Fruit fly (Drosophila melanogaster) whole organism, wandering third instar larva: ENCODE results near the gene CG8861.

Experiments
- Abd-B ChIP-seq: fragments of >200 bp; optimal IDR thresholded peaks from 2 replicates; lab custom pipeline; 2017; ENCODE audit warnings: missing biosample characterization, missing genetic modification characterization
- CG9705 ChIP-seq: fragments of 200-800 bp; sonication (Bioruptor generic); optimal IDR thresholded peaks from 2 replicates; lab custom pipeline; 2018; ENCODE audit warnings: missing biosample characterization, mild to moderate bottlenecking, missing genetic modification characterization
- Hr83 ChIP-seq: fragments of 200-300 bp; sonication (Bioruptor generic); optimal IDR thresholded peaks from 2 replicates; lab custom pipeline; 2016; ENCODE audit warnings: missing biosample characterization, mild to moderate bottlenecking, missing genetic modification characterization, moderate library complexity; ENCODE audit not compliant: poor library complexity, severe bottlenecking
- Mio ChIP-seq: sonication (Bioruptor generic); optimal IDR thresholded peaks from 2 replicates; lab custom pipeline; 2016; ENCODE audit warnings: missing biosample characterization, missing genetic modification characterization
- OdsH ChIP-seq: fragments of 200-800 bp; sonication (Bioruptor generic); optimal IDR thresholded peaks from 2 replicates; lab custom pipeline; 2016; ENCODE audit warnings: missing biosample characterization, mild to moderate bottlenecking, missing genetic modification characterization
- ey ChIP-seq: fragments of 200-800 bp; sonication (Bioruptor generic); optimal IDR thresholded peaks from 2 replicates; lab custom pipeline; 2016; ENCODE audit warnings: missing biosample characterization, missing genetic modification characterization
- fru ChIP-seq: fragments of 200-800 bp; sonication (Bioruptor generic); optimal IDR thresholded peaks from 3 replicates; lab custom pipeline; 2016; ENCODE audit warnings: missing biosample characterization, mild to moderate bottlenecking, missing genetic modification characterization
- jim ChIP-seq: fragments of 175-275, 200-325 bp; sonication (Bioruptor generic); optimal IDR thresholded peaks from 2 replicates; lab custom pipeline; 2016; ENCODE audit warnings: missing biosample characterization, mild to moderate bottlenecking, missing genetic modification characterization
- lola ChIP-seq: fragments of >200 bp; optimal IDR thresholded peaks from 2 replicates; lab custom pipeline; 2017; ENCODE audit warnings: missing biosample characterization, missing genetic modification characterization
- pan ChIP-seq: fragments of >200 bp; optimal IDR thresholded peaks from 2 replicates; lab custom pipeline; 2017
- psq ChIP-seq: fragments of 200-800 bp; sonication (Bioruptor generic); optimal IDR thresholded peaks from 3 replicates; lab custom pipeline; 2017; ENCODE audit warnings: missing biosample characterization, mild to moderate bottlenecking, missing genetic modification characterization, moderate library complexity

DNA sequence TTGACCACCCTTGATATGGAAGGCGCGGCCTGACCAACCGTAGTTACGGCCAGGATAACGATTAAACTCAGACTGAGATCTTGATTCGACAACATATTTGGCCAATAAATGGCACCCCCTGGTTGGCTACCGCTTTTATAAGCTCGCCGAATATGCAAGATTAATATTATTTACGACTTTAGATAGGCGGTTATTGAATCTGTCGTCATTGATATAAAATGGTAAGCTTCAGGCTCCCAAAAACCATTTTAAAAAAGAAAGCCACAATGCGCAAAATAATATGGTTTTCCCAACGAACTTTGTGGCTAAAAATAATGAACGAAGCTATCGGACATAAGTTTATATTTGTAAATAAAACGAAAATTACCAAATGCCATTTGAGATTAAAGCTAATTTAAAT lies 1.9 kb upstream of the CG8861 start, which contains the start of gene CG12951:
- TF ChIP-seq OdsH (no peak), Hr83 (GFP tag; lab: Kevin White, UChicago) (no peak), jim (no peak), Abd-B (GFP tag; lab: Kevin White, UChicago) (no peak), ey (no peak), Mio (GFP tag; lab: Kevin White, UChicago) (no peak), pan (lab: Kevin White, UChicago) (no peak), CG9705 (GFP tag; lab: Kevin White, UChicago) (no peak), psq (GFP tag; lab: Kevin White, UChicago) (no peak), lola (GFP tag; lab: Kevin White, UChicago) (no peak), fru (GFP tag; lab: Kevin White, UChicago) (no peak)
